Worm (Caenorhabditis elegans) whole organism, L1 larva: Measurements from ENCODE around the gene madf-8.

Experiments
- C16A3.4 ChIP-seq: fragments of 150-350 bp; optimal IDR thresholded peaks from 2 replicates; lab custom pipeline; 2014; ENCODE audit warnings: missing biosample characterization, missing genetic modification characterization
- C34B4.2 ChIP-seq: sonication (generic microtip); optimal IDR thresholded peaks from 2 replicates; lab custom pipeline; 2017; ENCODE audit warnings: mild to moderate bottlenecking, missing genetic modification characterization, missing compliant biosample characterization
- F16B12.6 ChIP-seq: fragments of 150-350 bp; optimal IDR thresholded peaks from 2 replicates; lab custom pipeline; 2014; ENCODE audit warnings: missing biosample characterization, missing genetic modification characterization
- aha-1 ChIP-seq: fragments of 150-350 bp; optimal IDR thresholded peaks from 2 replicates; lab custom pipeline; 2014; ENCODE audit warnings: missing biosample characterization, missing genetic modification characterization
- alr-1 ChIP-seq: fragments of 200-800 bp; sonication (Bioruptor generic); optimal IDR thresholded peaks from 2 replicates; lab custom pipeline; 2018; ENCODE audit warnings: borderline replicate concordance, mild to moderate bottlenecking, missing genetic modification characterization, missing compliant biosample characterization
- aly-2 ChIP-seq: fragments of 150-350 bp; optimal IDR thresholded peaks from 2 replicates; lab custom pipeline; 2014; ENCODE audit warnings: missing biosample characterization, missing genetic modification characterization
- ama-1 ChIP-seq: fragments of 150-350 bp; optimal IDR thresholded peaks from 2 replicates; lab custom pipeline; 2014
- ceh-8 ChIP-seq: fragments of 200-800 bp; sonication (Bioruptor generic); optimal IDR thresholded peaks from 2 replicates; lab custom pipeline; 2018; ENCODE audit warnings: mild to moderate bottlenecking, missing genetic modification characterization, moderate library complexity, missing compliant biosample characterization
- ceh-82 ChIP-seq, 3 experiments: fragments of 150-350 bp in 1 of 3; sonication (generic microtip) in 2 of 3; optimal IDR thresholded peaks; 2 replicates each; lab custom pipeline; 2014 to 2017; ENCODE audit warnings: missing biosample characterization in 3 of 3, missing genetic modification characterization in 3 of 3
- ces-1 ChIP-seq: fragments of 150-350 bp; optimal IDR thresholded peaks from 2 replicates; lab custom pipeline; 2014; ENCODE audit warnings: missing biosample characterization, missing genetic modification reagents, missing genetic modification characterization
- efl-1 ChIP-seq, 4 experiments: fragments of 150-350 bp; optimal IDR thresholded peaks in 3 of 4; peaks in 1 of 4; 1 replicate in 1 of 4; 2 replicates in 3 of 4; lab custom pipeline; 2014; ENCODE audit warnings: missing biosample characterization in 2 of 4, missing genetic modification characterization in 2 of 4, missing genetic modification reagents in 2 of 4
- efl-3 ChIP-seq: fragments of 200-800 bp; sonication (Bioruptor generic); optimal IDR thresholded peaks from 2 replicates; lab custom pipeline; 2018; ENCODE audit warnings: mild to moderate bottlenecking, missing genetic modification characterization, missing compliant biosample characterization
- egl-27 ChIP-seq, 2 experiments: fragments of 150-350 bp in 1 of 2; sonication (generic microtip); optimal IDR thresholded peaks; 3 replicates each; lab custom pipeline; 2017 to 2018; ENCODE audit warnings: missing biosample characterization in 2 of 2, missing genetic modification characterization in 2 of 2, missing genetic modification reagents in 2 of 2
- elt-2 ChIP-seq: sonication (generic microtip); optimal IDR thresholded peaks from 2 replicates; lab custom pipeline; 2016; ENCODE audit warnings: missing genetic modification characterization, mild to moderate bottlenecking, inconsistent platforms, missing compliant biosample characterization, missing genetic modification reagents
- fkh-10 ChIP-seq: sonication (generic microtip); optimal IDR thresholded peaks from 2 replicates; lab custom pipeline; 2017; ENCODE audit warnings: missing biosample characterization, missing genetic modification reagents, missing genetic modification characterization
- fkh-4 ChIP-seq: sonication (generic microtip); optimal IDR thresholded peaks from 2 replicates; lab custom pipeline; 2016; ENCODE audit warnings: missing compliant biosample characterization, missing genetic modification characterization, borderline replicate concordance
- fkh-8 ChIP-seq: sonication (generic microtip); optimal IDR thresholded peaks from 2 replicates; lab custom pipeline; 2016; ENCODE audit warnings: mild to moderate bottlenecking, missing genetic modification characterization, missing compliant biosample characterization
- grh-1 ChIP-seq: fragments of 200-800 bp; sonication (Bioruptor generic); IDR thresholded peaks from 2 replicates; pipeline ENCODE4 v1.3.6; 2022; ENCODE audit warnings: missing genetic modification reagents, missing genetic modification characterization, missing compliant biosample characterization
- hlh-17 ChIP-seq: fragments of 200-800 bp; sonication (Bioruptor generic); optimal IDR thresholded peaks from 2 replicates; lab custom pipeline; 2018; ENCODE audit warnings: missing genetic modification characterization, mild to moderate bottlenecking, missing compliant biosample characterization, moderate library complexity, borderline replicate concordance
- hpl-2 ChIP-seq: fragments of 150-350 bp; optimal IDR thresholded peaks from 2 replicates; lab custom pipeline; 2014; ENCODE audit warnings: missing biosample characterization, missing genetic modification reagents, missing genetic modification characterization
- irx-1 ChIP-seq: sonication (generic microtip); optimal IDR thresholded peaks from 2 replicates; lab custom pipeline; 2016; ENCODE audit warnings: missing genetic modification characterization, missing compliant biosample characterization
- isw-1 ChIP-seq: fragments of 200-800 bp; sonication (Bioruptor generic); IDR thresholded peaks from 2 replicates; pipeline ENCODE4 v1.3.6; 2022; ENCODE audit warnings: missing genetic modification characterization, missing compliant biosample characterization
- jun-1 ChIP-seq: fragments of 150-350 bp; optimal IDR thresholded peaks from 2 replicates; lab custom pipeline; 2014; ENCODE audit warnings: missing biosample characterization, missing genetic modification reagents, missing genetic modification characterization
- lin-14 ChIP-seq: fragments of 200-800 bp; sonication (Bioruptor generic); optimal IDR thresholded peaks from 2 replicates; lab custom pipeline; 2018; ENCODE audit warnings: mild to moderate bottlenecking, missing genetic modification characterization, moderate library complexity, missing compliant biosample characterization
- lin-15B ChIP-seq: fragments of 150-350 bp; sonication (generic microtip); optimal IDR thresholded peaks from 3 replicates; lab custom pipeline; 2014; ENCODE audit warnings: missing biosample characterization, missing genetic modification characterization
- lin-35 ChIP-seq, 2 experiments: fragments of 150-350 bp; optimal IDR thresholded peaks; 2 replicates each; lab custom pipeline; 2014; ENCODE audit warnings: missing biosample characterization in 2 of 2, missing genetic modification characterization in 2 of 2, missing genetic modification reagents in 2 of 2
- lin-39 ChIP-seq: fragments of 150-350 bp; optimal IDR thresholded peaks from 2 replicates; lab custom pipeline; 2014; ENCODE audit warnings: missing biosample characterization, missing genetic modification reagents, missing genetic modification characterization
- lsy-2 ChIP-seq, 2 experiments: fragments of 150-350 bp; optimal IDR thresholded peaks; 2 replicates each; lab custom pipeline; 2014; ENCODE audit warnings: missing biosample characterization in 2 of 2, missing genetic modification characterization in 2 of 2
- mdl-1 ChIP-seq, 2 experiments: fragments of 150-350 bp; optimal IDR thresholded peaks; 2 replicates each; lab custom pipeline; 2014 to 2017; ENCODE audit warnings: missing biosample characterization in 2 of 2, missing genetic modification characterization in 2 of 2, inconsistent platforms in 1 of 2
- mef-2 ChIP-seq: fragments of 150-350 bp; optimal IDR thresholded peaks from 2 replicates; lab custom pipeline; 2014; ENCODE audit warnings: missing biosample characterization, missing genetic modification characterization
- mep-1 ChIP-seq: fragments of 150-350 bp; optimal IDR thresholded peaks from 2 replicates; lab custom pipeline; 2014; ENCODE audit warnings: missing biosample characterization, missing genetic modification characterization
- nhr-11 ChIP-seq: fragments of 150-350 bp; optimal IDR thresholded peaks from 2 replicates; lab custom pipeline; 2014; ENCODE audit warnings: missing biosample characterization, missing genetic modification characterization
- nhr-19 ChIP-seq: fragments of 200-800 bp; sonication (Bioruptor generic); conservative IDR thresholded peaks from 2 replicates; pipeline ENCODE4 v1.3.6; 2022; ENCODE audit warnings: missing genetic modification characterization, missing compliant biosample characterization
- nhr-20 ChIP-seq: sonication (generic microtip); optimal IDR thresholded peaks from 2 replicates; lab custom pipeline; 2016; ENCODE audit warnings: mild to moderate bottlenecking, missing genetic modification characterization, missing compliant biosample characterization
- nhr-71 ChIP-seq: sonication (generic microtip); optimal IDR thresholded peaks from 2 replicates; lab custom pipeline; 2016; ENCODE audit warnings: mild to moderate bottlenecking, missing genetic modification characterization, moderate library complexity, missing compliant biosample characterization
- nhr-77 ChIP-seq: fragments of 150-350 bp; optimal IDR thresholded peaks from 2 replicates; lab custom pipeline; 2014; ENCODE audit warnings: missing biosample characterization, missing genetic modification characterization
- nhr-84 ChIP-seq: sonication (generic microtip); optimal IDR thresholded peaks from 2 replicates; lab custom pipeline; 2017; ENCODE audit warnings: missing biosample characterization, missing genetic modification characterization
- nhr-85 ChIP-seq: sonication (generic microtip); peaks from one replicate; lab custom pipeline; 2016; ENCODE audit warnings: missing genetic modification characterization, inconsistent platforms, missing compliant biosample characterization
- nhr-90 ChIP-seq: sonication (generic microtip); optimal IDR thresholded peaks from 2 replicates; lab custom pipeline; 2016; ENCODE audit warnings: mild to moderate bottlenecking, missing genetic modification characterization, missing compliant biosample characterization; ENCODE audit not compliant: poor library complexity
- pqm-1 ChIP-seq: sonication (generic microtip); optimal IDR thresholded peaks from 3 replicates; lab custom pipeline; 2017; ENCODE audit warnings: missing biosample characterization, missing genetic modification characterization
- skn-1 ChIP-seq: fragments of 150-350 bp; optimal IDR thresholded peaks from 2 replicates; lab custom pipeline; 2014; ENCODE audit warnings: missing biosample characterization, missing genetic modification characterization
- sox-4 ChIP-seq: sonication (generic microtip); optimal IDR thresholded peaks from 2 replicates; lab custom pipeline; 2016; ENCODE audit warnings: missing genetic modification characterization, missing compliant biosample characterization
- sptf-1 ChIP-seq: fragments of 150-350 bp; optimal IDR thresholded peaks from 2 replicates; lab custom pipeline; 2014; ENCODE audit warnings: missing biosample characterization, missing genetic modification characterization
- swsn-7 ChIP-seq: sonication (generic microtip); optimal IDR thresholded peaks from 2 replicates; lab custom pipeline; 2016; ENCODE audit warnings: missing genetic modification characterization, missing compliant biosample characterization
- tbx-2 ChIP-seq: sonication (generic microtip); optimal IDR thresholded peaks from 2 replicates; lab custom pipeline; 2016; ENCODE audit warnings: missing genetic modification characterization, missing compliant biosample characterization
- tlp-1 ChIP-seq: fragments of 150-350 bp; optimal IDR thresholded peaks from 2 replicates; lab custom pipeline; 2014; ENCODE audit warnings: missing biosample characterization, missing genetic modification characterization
- unc-130 ChIP-seq: fragments of 150-350 bp; optimal IDR thresholded peaks from 2 replicates; lab custom pipeline; 2017; ENCODE audit warnings: missing biosample characterization, missing genetic modification characterization, inconsistent platforms
- unc-30 ChIP-seq: sonication (generic microtip); optimal IDR thresholded peaks from 2 replicates; lab custom pipeline; 2017; ENCODE audit warnings: missing biosample characterization, missing genetic modification characterization
- unc-62 ChIP-seq: fragments of 150-350 bp; optimal IDR thresholded peaks from 2 replicates; lab custom pipeline; 2014; ENCODE audit warnings: missing biosample characterization, missing genetic modification reagents, missing genetic modification characterization
- unc-86 ChIP-seq: sonication (generic microtip); optimal IDR thresholded peaks from 2 replicates; lab custom pipeline; 2016; ENCODE audit warnings: missing genetic modification characterization, missing compliant biosample characterization
- xbp-1 ChIP-seq: sonication (generic microtip); optimal IDR thresholded peaks from 2 replicates; lab custom pipeline; 2016; ENCODE audit warnings: missing genetic modification characterization, missing compliant biosample characterization
- zag-1 ChIP-seq: fragments of 150-350 bp; optimal IDR thresholded peaks from 2 replicates; lab custom pipeline; 2014; ENCODE audit warnings: missing biosample characterization, missing genetic modification characterization
- ztf-11 ChIP-seq, 2 experiments: sonication (generic microtip); optimal IDR thresholded peaks; 2 replicates each; lab custom pipeline; 2016 to 2017; ENCODE audit warnings: missing genetic modification characterization in 2 of 2, missing biosample characterization in 1 of 2, missing compliant biosample characterization in 1 of 2
- ztf-4 ChIP-seq: fragments of 150-350 bp; optimal IDR thresholded peaks from 2 replicates; lab custom pipeline; 2014; ENCODE audit warnings: missing biosample characterization, missing genetic modification characterization

madf-8 gene

DNA sequence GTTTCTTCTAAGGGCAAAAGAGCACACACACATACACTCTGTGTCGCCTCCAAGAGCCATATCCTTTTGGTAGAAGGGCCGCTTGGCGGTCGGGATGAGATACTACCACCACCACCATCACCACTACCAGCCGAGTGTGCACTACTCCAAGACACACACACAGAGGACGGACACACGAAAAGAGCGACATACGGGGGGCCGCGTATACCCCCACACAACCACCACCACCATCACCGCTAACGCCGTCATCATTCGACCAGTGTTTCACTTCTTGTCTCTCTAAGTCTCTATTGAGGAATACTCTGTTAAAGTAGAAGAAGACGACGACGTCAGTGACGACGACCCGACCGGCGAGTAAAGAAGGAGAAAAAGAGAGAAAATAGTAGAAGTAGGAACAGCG lies 30.0 kb downstream of the madf-8 start:
- no peak for TF ChIP-seq hlh-17 (GFP tag; lab: Kevin White, UChicago)
- peak; percentile 23; the same call in 1 of the 2 replicates for TF ChIP-seq isw-1
- no peak for TF ChIP-seq irx-1
- no peak for TF ChIP-seq jun-1 (tag; lab: Kevin White, UChicago)
- no peak for TF ChIP-seq egl-27 (tag; optimal IDR thresholded peaks at IDR 0.05; lab: Kevin White, UChicago)
- no peak for TF ChIP-seq sptf-1
- no peak for TF ChIP-seq C34B4.2 (tag; lab: Kevin White, UChicago)
- TF ChIP-seq nhr-84 (tag; lab: Kevin White, UChicago): no peak
- TF ChIP-seq unc-130 (tag; lab: Kevin White, UChicago): no peak
- TF ChIP-seq ama-1: no peak
- peak in 1 of 2 experiments; percentile 53 for TF ChIP-seq ztf-11 (tag; optimal IDR thresholded peaks at IDR 0.05; lab: Kevin White, UChicago)
- no peak for TF ChIP-seq ces-1 (GFP tag; lab: Kevin White, UChicago)
- TF ChIP-seq mdl-1 (tag; optimal IDR thresholded peaks at IDR 0.05; lab: Kevin White, UChicago): no peak
- TF ChIP-seq sox-4 (tag; lab: Kevin White, UChicago): no peak
- peak; percentile 23 for TF ChIP-seq skn-1
- TF ChIP-seq fkh-10 (GFP tag; lab: Kevin White, UChicago): no peak
- peak; percentile 20 for TF ChIP-seq xbp-1 (tag; lab: Kevin White, UChicago)
- no peak for TF ChIP-seq alr-1
- no peak for TF ChIP-seq zag-1
- TF ChIP-seq nhr-20 (tag; lab: Kevin White, UChicago): peak; percentile 5
- no peak for TF ChIP-seq F16B12.6 (tag; lab: Kevin White, UChicago)
- TF ChIP-seq lin-14 (GFP tag; lab: Kevin White, UChicago): peak; percentile 88
- no peak for TF ChIP-seq nhr-77
- TF ChIP-seq nhr-85 (tag; lab: Kevin White, UChicago): no peak
- TF ChIP-seq nhr-71 (tag; lab: Kevin White, UChicago): peak; percentile 59
- TF ChIP-seq lsy-2 (tag; optimal IDR thresholded peaks at IDR 0.05; lab: Kevin White, UChicago): peak in 1 of 2 experiments; percentile 43
- no peak for TF ChIP-seq efl-3 (GFP tag; lab: Kevin White, UChicago)
- no peak for TF ChIP-seq nhr-90
- TF ChIP-seq unc-62 (GFP tag; lab: Kevin White, UChicago): no peak
- no peak for TF ChIP-seq fkh-4
- TF ChIP-seq efl-1 (optimal IDR thresholded peaks at IDR 0.05; lab: Kevin White, UChicago): no peak
- TF ChIP-seq efl-1 (GFP tag; optimal IDR thresholded peaks at IDR 0.05 in 1 of 2; lab: Kevin White, UChicago): no peak
- TF ChIP-seq ztf-4: no peak
- TF ChIP-seq aly-2 (tag; lab: Kevin White, UChicago): no peak
- TF ChIP-seq tbx-2 (tag; lab: Kevin White, UChicago): peak; percentile 41
- TF ChIP-seq C16A3.4 (tag; lab: Kevin White, UChicago): no peak
- no peak for TF ChIP-seq nhr-11 (tag; lab: Kevin White, UChicago)
- peak; percentile 55 for TF ChIP-seq swsn-7
- TF ChIP-seq mef-2 (tag; lab: Kevin White, UChicago): no peak
- no peak for TF ChIP-seq grh-1 (GFP tag; lab: Robert Waterston, UW)
- TF ChIP-seq mep-1 (tag; lab: Kevin White, UChicago): peak; percentile 50
- TF ChIP-seq elt-2 (tag; lab: Kevin White, UChicago): no peak
- TF ChIP-seq ceh-8 (GFP tag; lab: Kevin White, UChicago): peak; percentile 28
- TF ChIP-seq lin-15B: no peak
- no peak for TF ChIP-seq aha-1 (tag; lab: Kevin White, UChicago)
- 0 out of 2 replicates have a peak, but pooled peaks have one; percentile 25 for TF ChIP-seq nhr-19 (GFP tag; lab: Robert Waterston, UW)
- peak in 1 of 3 experiments; percentile 62 for TF ChIP-seq ceh-82 (tag; optimal IDR thresholded peaks at IDR 0.05; lab: Kevin White, UChicago)
- peak in 1 of 2 experiments; percentile 26 for TF ChIP-seq lin-35 (GFP tag; optimal IDR thresholded peaks at IDR 0.05; lab: Kevin White, UChicago)
- TF ChIP-seq fkh-8 (tag; lab: Kevin White, UChicago): peak; percentile 81
- TF ChIP-seq tlp-1: no peak
- no peak for TF ChIP-seq hpl-2 (GFP tag; lab: Kevin White, UChicago)
- no peak for TF ChIP-seq lin-39 (tag; lab: Kevin White, UChicago)
- peak; percentile 58 for TF ChIP-seq unc-86
- no peak for TF ChIP-seq pqm-1 (tag; lab: Kevin White, UChicago)
- no peak for TF ChIP-seq unc-30
